Worm (Caenorhabditis elegans) whole organism, midembryonic: Measurements from ENCODE around the gene sptf-2.

ENCODE experiments used
- T22C8.4 ChIP-seq: fragments of 200-800 bp; sonication (Bioruptor generic); IDR thresholded peaks from 2 replicates; pipeline ENCODE4 v1.3.6; 2022; ENCODE audit warnings: missing genetic modification characterization, missing compliant biosample characterization
- cog-1 ChIP-seq: sonication (generic microtip); optimal IDR thresholded peaks from 2 replicates; lab custom pipeline; 2016; ENCODE audit warnings: missing genetic modification characterization, missing compliant biosample characterization
- flt-1 ChIP-seq: fragments of 200-800 bp; sonication (Bioruptor generic); IDR thresholded peaks from 2 replicates; pipeline ENCODE4 v1.3.6; 2022; ENCODE audit warnings: missing genetic modification characterization, missing compliant biosample characterization
- klf-2 ChIP-seq: fragments of 200-800 bp; sonication (Bioruptor generic); conservative IDR thresholded peaks from 2 replicates; pipeline ENCODE4 v1.3.6; 2022; ENCODE audit warnings: missing genetic modification reagents, missing genetic modification characterization, missing compliant biosample characterization
- med-1 ChIP-seq: sonication (generic microtip); optimal IDR thresholded peaks from 2 replicates; lab custom pipeline; 2017; ENCODE audit warnings: missing genetic modification characterization, mild to moderate bottlenecking, missing compliant biosample characterization, antibody characterized with exemption, missing genetic modification reagents; ENCODE audit not compliant: insufficient read depth
- ref-1 ChIP-seq: fragments of 200-800 bp; sonication (Bioruptor generic); conservative IDR thresholded peaks from 2 replicates; pipeline ENCODE4 v1.3.6; 2022; ENCODE audit warnings: missing genetic modification reagents, missing genetic modification characterization, missing compliant biosample characterization
- tab-1 ChIP-seq: fragments of 200-800 bp; sonication (Bioruptor generic); IDR thresholded peaks from 2 replicates; pipeline ENCODE4 v1.3.6; 2022; ENCODE audit warnings: missing genetic modification characterization, missing compliant biosample characterization
- ztf-23 ChIP-seq: fragments of 200-800 bp; sonication (Bioruptor generic); IDR thresholded peaks from 2 replicates; pipeline ENCODE4 v1.3.6; 2022; ENCODE audit warnings: missing genetic modification reagents, missing genetic modification characterization, missing compliant biosample characterization
- ztf-29 ChIP-seq: fragments of 200-800 bp; sonication (Bioruptor generic); IDR thresholded peaks from 2 replicates; pipeline ENCODE4 v1.3.6; 2022; ENCODE audit warnings: missing genetic modification reagents, missing genetic modification characterization, missing compliant biosample characterization

- TF ChIP-seq flt-1 (GFP tag; lab: Robert Waterston, UW) (no peak), ref-1 (GFP tag; lab: Robert Waterston, UW) (no peak), cog-1 (tag; lab: Kevin White, UChicago) (no peak), ztf-23 (no peak), tab-1 (GFP tag; lab: Robert Waterston, UW) (no peak), med-1 (GFP tag; lab: Kevin White, UChicago) (no peak), klf-2 (GFP tag; lab: Robert Waterston, UW) (no peak), ztf-29 (GFP tag; lab: Robert Waterston, UW) (no peak), T22C8.4 (GFP tag; lab: Robert Waterston, UW) (no peak)
Observed at ce11 chrII:8634386-8634785, 9.1 kb downstream of the sptf-2 start, which contains the start of gene cutl-12.
